Worm (Caenorhabditis elegans) whole organism, L1 larva: ENCODE measurements around the gene zhit-2.

ENCODE experiments used
- C16A3.4 ChIP-seq: fragments of 150-350 bp; optimal IDR thresholded peaks from 2 replicates; lab custom pipeline; 2014; ENCODE audit warnings: missing biosample characterization, missing genetic modification characterization
- F16B12.6 ChIP-seq: fragments of 150-350 bp; optimal IDR thresholded peaks from 2 replicates; lab custom pipeline; 2014; ENCODE audit warnings: missing biosample characterization, missing genetic modification characterization
- Y116A8C.19 ChIP-seq: sonication (generic microtip); optimal IDR thresholded peaks from 2 replicates; lab custom pipeline; 2016; ENCODE audit warnings: missing compliant biosample characterization, missing genetic modification characterization, borderline replicate concordance
- aha-1 ChIP-seq: fragments of 150-350 bp; optimal IDR thresholded peaks from 2 replicates; lab custom pipeline; 2014; ENCODE audit warnings: missing biosample characterization, missing genetic modification characterization
- alr-1 ChIP-seq: fragments of 200-800 bp; sonication (Bioruptor generic); optimal IDR thresholded peaks from 2 replicates; lab custom pipeline; 2018; ENCODE audit warnings: borderline replicate concordance, mild to moderate bottlenecking, missing genetic modification characterization, missing compliant biosample characterization
- aly-2 ChIP-seq: fragments of 150-350 bp; optimal IDR thresholded peaks from 2 replicates; lab custom pipeline; 2014; ENCODE audit warnings: missing biosample characterization, missing genetic modification characterization
- blmp-1 ChIP-seq: fragments of 150-350 bp; optimal IDR thresholded peaks from 2 replicates; lab custom pipeline; 2014; ENCODE audit warnings: missing biosample characterization, missing genetic modification characterization
- ceh-63 ChIP-seq: fragments of 200-800 bp; sonication (Bioruptor generic); optimal IDR thresholded peaks from 2 replicates; lab custom pipeline; 2018; ENCODE audit warnings: mild to moderate bottlenecking, missing genetic modification characterization, missing compliant biosample characterization
- ceh-82 ChIP-seq, 3 experiments: fragments of 150-350 bp in 1 of 3; sonication (generic microtip) in 2 of 3; optimal IDR thresholded peaks; 2 replicates each; lab custom pipeline; 2014 to 2017; ENCODE audit warnings: missing biosample characterization in 3 of 3, missing genetic modification characterization in 3 of 3
- ceh-88 ChIP-seq: fragments of 200-800 bp; sonication (Bioruptor generic); IDR thresholded peaks from 2 replicates; pipeline ENCODE4 v1.3.6; 2022; ENCODE audit warnings: missing genetic modification characterization, missing compliant biosample characterization
- ces-1 ChIP-seq: fragments of 150-350 bp; optimal IDR thresholded peaks from 2 replicates; lab custom pipeline; 2014; ENCODE audit warnings: missing biosample characterization, missing genetic modification reagents, missing genetic modification characterization
- efl-3 ChIP-seq: fragments of 200-800 bp; sonication (Bioruptor generic); optimal IDR thresholded peaks from 2 replicates; lab custom pipeline; 2018; ENCODE audit warnings: mild to moderate bottlenecking, missing genetic modification characterization, missing compliant biosample characterization
- egl-13 ChIP-seq: sonication (generic microtip); optimal IDR thresholded peaks from 2 replicates; lab custom pipeline; 2016; ENCODE audit warnings: missing genotype, missing genetic modification reagents, missing genetic modification characterization, missing compliant biosample characterization
- egl-27 ChIP-seq, 2 experiments: fragments of 150-350 bp in 1 of 2; sonication (generic microtip); optimal IDR thresholded peaks; 3 replicates each; lab custom pipeline; 2017 to 2018; ENCODE audit warnings: missing biosample characterization in 2 of 2, missing genetic modification characterization in 2 of 2, missing genetic modification reagents in 2 of 2
- elt-2 ChIP-seq: sonication (generic microtip); optimal IDR thresholded peaks from 2 replicates; lab custom pipeline; 2016; ENCODE audit warnings: missing genetic modification characterization, mild to moderate bottlenecking, inconsistent platforms, missing compliant biosample characterization, missing genetic modification reagents
- elt-3 ChIP-seq, 6 experiments: fragments of 150-350 bp in 1 of 6; sonication (generic microtip); optimal IDR thresholded peaks; 2 replicates each; lab custom pipeline; 2017 to 2018; ENCODE audit warnings: missing biosample characterization in 6 of 6, missing genetic modification characterization in 6 of 6, inconsistent platforms in 1 of 6
- ets-5 ChIP-seq: fragments of 200-800 bp; sonication (Bioruptor generic); IDR thresholded peaks from 2 replicates; pipeline ENCODE4 v1.3.6; 2022; ENCODE audit warnings: missing genetic modification characterization, missing compliant biosample characterization
- fkh-8 ChIP-seq: sonication (generic microtip); optimal IDR thresholded peaks from 2 replicates; lab custom pipeline; 2016; ENCODE audit warnings: mild to moderate bottlenecking, missing genetic modification characterization, missing compliant biosample characterization
- hlh-17 ChIP-seq: fragments of 200-800 bp; sonication (Bioruptor generic); optimal IDR thresholded peaks from 2 replicates; lab custom pipeline; 2018; ENCODE audit warnings: missing genetic modification characterization, mild to moderate bottlenecking, missing compliant biosample characterization, moderate library complexity, borderline replicate concordance
- hlh-4 ChIP-seq: sonication (generic microtip); optimal IDR thresholded peaks from 2 replicates; lab custom pipeline; 2016; ENCODE audit warnings: mild to moderate bottlenecking, missing genetic modification characterization, missing compliant biosample characterization
- irx-1 ChIP-seq: sonication (generic microtip); optimal IDR thresholded peaks from 2 replicates; lab custom pipeline; 2016; ENCODE audit warnings: missing genetic modification characterization, missing compliant biosample characterization
- lin-13 ChIP-seq: fragments of 150-350 bp; optimal IDR thresholded peaks from 2 replicates; lab custom pipeline; 2014; ENCODE audit warnings: missing biosample characterization, missing genetic modification reagents, missing genetic modification characterization
- lin-39 ChIP-seq: fragments of 150-350 bp; optimal IDR thresholded peaks from 2 replicates; lab custom pipeline; 2014; ENCODE audit warnings: missing biosample characterization, missing genetic modification reagents, missing genetic modification characterization
- mab-9 ChIP-seq: fragments of 200-800 bp; sonication (Bioruptor generic); IDR thresholded peaks from 2 replicates; pipeline ENCODE4 v1.3.6; 2022; ENCODE audit warnings: missing genetic modification reagents, missing genetic modification characterization, missing compliant biosample characterization
- mef-2 ChIP-seq: fragments of 150-350 bp; optimal IDR thresholded peaks from 2 replicates; lab custom pipeline; 2014; ENCODE audit warnings: missing biosample characterization, missing genetic modification characterization
- mep-1 ChIP-seq: fragments of 150-350 bp; optimal IDR thresholded peaks from 2 replicates; lab custom pipeline; 2014; ENCODE audit warnings: missing biosample characterization, missing genetic modification characterization
- nhr-11 ChIP-seq: fragments of 150-350 bp; optimal IDR thresholded peaks from 2 replicates; lab custom pipeline; 2014; ENCODE audit warnings: missing biosample characterization, missing genetic modification characterization
- nhr-237 ChIP-seq: fragments of 150-350 bp; optimal IDR thresholded peaks from 2 replicates; lab custom pipeline; 2014; ENCODE audit warnings: missing biosample characterization, missing genetic modification characterization
- nhr-47 ChIP-seq: sonication (generic microtip); optimal IDR thresholded peaks from 2 replicates; lab custom pipeline; 2016; ENCODE audit warnings: mild to moderate bottlenecking, missing genetic modification characterization, moderate library complexity, missing compliant biosample characterization
- nhr-71 ChIP-seq: sonication (generic microtip); optimal IDR thresholded peaks from 2 replicates; lab custom pipeline; 2016; ENCODE audit warnings: mild to moderate bottlenecking, missing genetic modification characterization, moderate library complexity, missing compliant biosample characterization
- nhr-76 ChIP-seq: sonication (generic microtip); optimal IDR thresholded peaks from 2 replicates; lab custom pipeline; 2017; ENCODE audit warnings: missing biosample characterization, missing genetic modification characterization
- nhr-77 ChIP-seq: fragments of 150-350 bp; optimal IDR thresholded peaks from 2 replicates; lab custom pipeline; 2014; ENCODE audit warnings: missing biosample characterization, missing genetic modification characterization
- nhr-90 ChIP-seq: sonication (generic microtip); optimal IDR thresholded peaks from 2 replicates; lab custom pipeline; 2016; ENCODE audit warnings: mild to moderate bottlenecking, missing genetic modification characterization, missing compliant biosample characterization; ENCODE audit not compliant: poor library complexity
- pqm-1 ChIP-seq: sonication (generic microtip); optimal IDR thresholded peaks from 3 replicates; lab custom pipeline; 2017; ENCODE audit warnings: missing biosample characterization, missing genetic modification characterization
- rnt-1 ChIP-seq: sonication (generic microtip); optimal IDR thresholded peaks from 2 replicates; lab custom pipeline; 2016; ENCODE audit warnings: mild to moderate bottlenecking, missing genetic modification characterization, moderate library complexity, missing compliant biosample characterization
- skn-1 ChIP-seq: fragments of 150-350 bp; optimal IDR thresholded peaks from 2 replicates; lab custom pipeline; 2014; ENCODE audit warnings: missing biosample characterization, missing genetic modification characterization
- snpc-4 ChIP-seq: fragments of 150-350 bp; optimal IDR thresholded peaks from 2 replicates; lab custom pipeline; 2014; ENCODE audit warnings: missing biosample characterization, missing genetic modification characterization
- snu-23 ChIP-seq: sonication (generic microtip); optimal IDR thresholded peaks from 2 replicates; lab custom pipeline; 2016; ENCODE audit warnings: missing genetic modification characterization, missing compliant biosample characterization
- sox-4 ChIP-seq: sonication (generic microtip); optimal IDR thresholded peaks from 2 replicates; lab custom pipeline; 2016; ENCODE audit warnings: missing genetic modification characterization, missing compliant biosample characterization
- sptf-1 ChIP-seq: fragments of 150-350 bp; optimal IDR thresholded peaks from 2 replicates; lab custom pipeline; 2014; ENCODE audit warnings: missing biosample characterization, missing genetic modification characterization
- sup-37 ChIP-seq: fragments of 200-800 bp; sonication (Bioruptor generic); optimal IDR thresholded peaks from 2 replicates; lab custom pipeline; 2018; ENCODE audit warnings: mild to moderate bottlenecking, missing genetic modification characterization, missing compliant biosample characterization
- swsn-7 ChIP-seq: sonication (generic microtip); optimal IDR thresholded peaks from 2 replicates; lab custom pipeline; 2016; ENCODE audit warnings: missing genetic modification characterization, missing compliant biosample characterization
- tbx-2 ChIP-seq: sonication (generic microtip); optimal IDR thresholded peaks from 2 replicates; lab custom pipeline; 2016; ENCODE audit warnings: missing genetic modification characterization, missing compliant biosample characterization
- unc-130 ChIP-seq: fragments of 150-350 bp; optimal IDR thresholded peaks from 2 replicates; lab custom pipeline; 2017; ENCODE audit warnings: missing biosample characterization, missing genetic modification characterization, inconsistent platforms
- unc-62 ChIP-seq: fragments of 150-350 bp; optimal IDR thresholded peaks from 2 replicates; lab custom pipeline; 2014; ENCODE audit warnings: missing biosample characterization, missing genetic modification reagents, missing genetic modification characterization
- unc-86 ChIP-seq: sonication (generic microtip); optimal IDR thresholded peaks from 2 replicates; lab custom pipeline; 2016; ENCODE audit warnings: missing genetic modification characterization, missing compliant biosample characterization
- unc-98 ChIP-seq: fragments of 200-800 bp; sonication (Bioruptor generic); IDR thresholded peaks from 2 replicates; pipeline ENCODE4 v1.3.6; 2022; ENCODE audit warnings: missing genetic modification characterization, missing compliant biosample characterization
- vab-15 ChIP-seq: sonication (generic microtip); optimal IDR thresholded peaks from 2 replicates; lab custom pipeline; 2017; ENCODE audit warnings: missing genotype, mild to moderate bottlenecking, missing genetic modification characterization, missing compliant biosample characterization
- xbp-1 ChIP-seq: sonication (generic microtip); optimal IDR thresholded peaks from 2 replicates; lab custom pipeline; 2016; ENCODE audit warnings: missing genetic modification characterization, missing compliant biosample characterization
- ztf-11 ChIP-seq, 2 experiments: sonication (generic microtip); optimal IDR thresholded peaks; 2 replicates each; lab custom pipeline; 2016 to 2017; ENCODE audit warnings: missing genetic modification characterization in 2 of 2, missing biosample characterization in 1 of 2, missing compliant biosample characterization in 1 of 2

zhit-2 gene

ce11 chrIII:4271059-4271458 lies 26.9 kb upstream of the zhit-2 start:
- TF ChIP-seq rnt-1 (tag; lab: Kevin White, UChicago) = no peak
- no peak for TF ChIP-seq nhr-47 (tag; lab: Kevin White, UChicago)
- TF ChIP-seq pqm-1 (tag; lab: Kevin White, UChicago) = no peak
- no peak for TF ChIP-seq ceh-88 (GFP tag; lab: Robert Waterston, UW)
- no peak for TF ChIP-seq nhr-237
- no peak for TF ChIP-seq ztf-11 (tag; optimal IDR thresholded peaks at IDR 0.05; lab: Kevin White, UChicago)
- TF ChIP-seq egl-27 (tag; optimal IDR thresholded peaks at IDR 0.05; lab: Kevin White, UChicago) = no peak
- no peak for TF ChIP-seq hlh-17 (GFP tag; lab: Kevin White, UChicago)
- TF ChIP-seq mep-1 (tag; lab: Kevin White, UChicago) = no peak
- TF ChIP-seq lin-39 (tag; lab: Kevin White, UChicago) = no peak
- TF ChIP-seq elt-3 (tag; optimal IDR thresholded peaks at IDR 0.05; lab: Kevin White, UChicago) = no peak
- TF ChIP-seq hlh-4 = no peak

ce11 chrIII:4269220-4269935 lies 25.2 kb upstream of the zhit-2 start, which contains the start of the genes sftb-1 and R10E4.1:
Gene sftb-1 (minus strand): TSS chrIII:4269270.
Gene R10E4.1 (plus strand): TSS chrIII:4269743.
- TF ChIP-seq Y116A8C.19 (tag; lab: Kevin White, UChicago) (no peak), lin-39 (tag; lab: Kevin White, UChicago) (peak; percentile 62), unc-98 (GFP tag; lab: Robert Waterston, UW) (no peak), sptf-1 (tag; lab: Kevin White, UChicago) (no peak), efl-3 (GFP tag; lab: Kevin White, UChicago) (no peak), aly-2 (tag; lab: Kevin White, UChicago) (peak; percentile 29), swsn-7 (tag; lab: Kevin White, UChicago) (peak; percentile 80), blmp-1 (tag; lab: Kevin White, UChicago) (peak; percentile 6), fkh-8 (tag; lab: Kevin White, UChicago) (peak; percentile 62), nhr-77 (tag; lab: Kevin White, UChicago) (peak; percentile 1), nhr-11 (tag; lab: Kevin White, UChicago) (peak; percentile 22), nhr-71 (tag; lab: Kevin White, UChicago) (peak; percentile 87), ces-1 (no peak), pqm-1 (tag; lab: Kevin White, UChicago) (no peak), snpc-4 (tag; lab: Kevin White, UChicago) (peak; percentile 58), aha-1 (no peak), unc-130 (tag; lab: Kevin White, UChicago) (peak; percentile 61), ceh-63 (GFP tag; lab: Kevin White, UChicago) (no peak), alr-1 (tag; lab: Kevin White, UChicago) (no peak), C16A3.4 (peak; percentile 75), unc-62 (GFP tag; lab: Kevin White, UChicago) (no peak), hlh-4 (no peak), sox-4 (tag; lab: Kevin White, UChicago) (peak; percentile 52), nhr-76 (no peak), xbp-1 (peak; percentile 82), nhr-90 (tag; lab: Kevin White, UChicago) (peak; percentile 77), irx-1 (tag; lab: Kevin White, UChicago) (peak; percentile 70), vab-15 (no peak), ets-5 (GFP tag; lab: Robert Waterston, UW) (no peak), unc-86 (tag; lab: Kevin White, UChicago) (peak; percentile 66), lin-13 (GFP tag; lab: Kevin White, UChicago) (peak; percentile 62), tbx-2 (tag; lab: Kevin White, UChicago) (peak; percentile 81), mab-9 (GFP tag; lab: Robert Waterston, UW) (0 out of 2 replicates have a peak, but pooled peaks have one; percentile 18), ceh-82 (tag; optimal IDR thresholded peaks at IDR 0.05; lab: Kevin White, UChicago) (peak; percentile 76 to 77 (median 77)), hlh-17 (GFP tag; lab: Kevin White, UChicago) (no peak), mef-2 (tag; lab: Kevin White, UChicago) (no peak), sup-37 (GFP tag; lab: Kevin White, UChicago) (no peak), snu-23 (GFP tag; lab: Kevin White, UChicago) (peak; percentile 85), elt-2 (peak; percentile 13), F16B12.6 (tag; lab: Kevin White, UChicago) (peak; percentile 70), egl-13 (peak; percentile 60), skn-1 (tag; lab: Kevin White, UChicago) (peak; percentile 72)
